Worm (Caenorhabditis elegans) whole organism, early embryonic: Measurements from ENCODE around the gene ZK697.8.

Experiments
- ama-1 ChIP-seq: fragments of 150-350 bp; optimal IDR thresholded peaks from 2 replicates; lab custom pipeline; 2014
- ets-7 ChIP-seq: sonication (generic microtip); optimal IDR thresholded peaks from 2 replicates; lab custom pipeline; 2016; ENCODE audit warnings: missing genotype, missing genetic modification characterization, missing compliant biosample characterization
- scrt-1 ChIP-seq: fragments of 200-800 bp; sonication (Bioruptor generic); IDR thresholded peaks from 2 replicates; pipeline ENCODE4 v1.3.6; 2022; ENCODE audit warnings: missing genetic modification characterization, missing compliant biosample characterization
- sea-1 ChIP-seq: fragments of 200-800 bp; sonication (Bioruptor generic); conservative IDR thresholded peaks from 2 replicates; pipeline ENCODE4 v1.3.6; 2022; ENCODE audit warnings: missing genetic modification characterization, missing compliant biosample characterization
- tra-4 ChIP-seq: sonication (generic microtip); optimal IDR thresholded peaks from 2 replicates; lab custom pipeline; 2017; ENCODE audit warnings: missing genetic modification characterization, missing compliant biosample characterization

- TF ChIP-seq sea-1 (GFP tag; lab: Robert Waterston, UW) (no peak), ets-7 (no peak), ama-1 (no peak), tra-4 (tag; lab: Kevin White, UChicago) (no peak), scrt-1 (GFP tag; lab: Robert Waterston, UW) (no peak)
Measured at ce11 chrV:1710909-1711308, 38.0 kb downstream of the ZK697.8 start, which contains the start of gene srw-100.
